Worm (Caenorhabditis elegans) whole organism, young adult: ENCODE measurements around the gene F09G2.8.

Experiments
- D2030.7 ChIP-seq: fragments of 200-800 bp; sonication (Bioruptor generic); IDR thresholded peaks from 2 replicates; pipeline ENCODE4 v1.3.6; 2022; ENCODE audit warnings: missing genetic modification reagents, missing genetic modification characterization, missing compliant biosample characterization
- F10E7.11 ChIP-seq: sonication (generic microtip); optimal IDR thresholded peaks from 2 replicates; lab custom pipeline; 2017; ENCODE audit warnings: mild to moderate bottlenecking, missing genetic modification characterization, moderate library complexity, missing compliant biosample characterization
- K11D2.4 ChIP-seq: fragments of 200-800 bp; sonication (Bioruptor generic); IDR thresholded peaks from 2 replicates; pipeline ENCODE4 v1.3.6; 2022; ENCODE audit warnings: missing genetic modification reagents, missing genetic modification characterization, missing compliant biosample characterization
- T07F8.4 ChIP-seq: sonication (generic microtip); optimal IDR thresholded peaks from 2 replicates; lab custom pipeline; 2016; ENCODE audit warnings: mild to moderate bottlenecking, missing genetic modification characterization, moderate library complexity, missing compliant biosample characterization
- aptf-2 ChIP-seq: fragments of 200-800 bp; sonication (Bioruptor generic); conservative IDR thresholded peaks from 2 replicates; pipeline ENCODE4 v1.3.6; 2022; ENCODE audit warnings: missing genetic modification reagents, missing genetic modification characterization, missing compliant biosample characterization
- athp-1 ChIP-seq: sonication (generic microtip); optimal IDR thresholded peaks from 2 replicates; lab custom pipeline; 2017; ENCODE audit warnings: mild to moderate bottlenecking, missing genetic modification characterization, missing compliant biosample characterization
- attf-3 ChIP-seq: fragments of 200-800 bp; sonication (Bioruptor generic); conservative IDR thresholded peaks from 2 replicates; pipeline ENCODE4 v1.3.6; 2022; ENCODE audit warnings: missing genetic modification reagents, missing genetic modification characterization, missing compliant biosample characterization
- attf-5 ChIP-seq: fragments of 200-800 bp; sonication (Bioruptor generic); optimal IDR thresholded peaks from 2 replicates; lab custom pipeline; 2018; ENCODE audit warnings: mild to moderate bottlenecking, missing genetic modification characterization, missing compliant biosample characterization
- cebp-2 ChIP-seq: fragments of 200-800 bp; sonication (Bioruptor generic); IDR thresholded peaks from 2 replicates; pipeline ENCODE4 v1.3.6; 2022; ENCODE audit warnings: missing genetic modification characterization, missing compliant biosample characterization
- chd-7 ChIP-seq: sonication (generic microtip); optimal IDR thresholded peaks from 2 replicates; lab custom pipeline; 2016; ENCODE audit warnings: mild to moderate bottlenecking, missing genetic modification characterization, moderate library complexity, missing compliant biosample characterization
- lin-54 ChIP-seq: fragments of 200-800 bp; sonication (Bioruptor generic); optimal IDR thresholded peaks from 2 replicates; lab custom pipeline; 2018; ENCODE audit warnings: mild to moderate bottlenecking, missing genetic modification characterization, missing compliant biosample characterization
- nfya-1 ChIP-seq: sonication (generic microtip); optimal IDR thresholded peaks from 2 replicates; lab custom pipeline; 2017; ENCODE audit warnings: antibody characterized with exemption, missing compliant biosample characterization, missing genetic modification characterization, borderline replicate concordance; ENCODE audit not compliant: insufficient read depth
- pha-4 ChIP-seq: fragments of 150-350 bp; sonication (generic microtip); optimal IDR thresholded peaks from 2 replicates; lab custom pipeline; 2014; ENCODE audit warnings: missing biosample characterization, missing genetic modification reagents, missing genetic modification characterization
- snpc-1.1 ChIP-seq: sonication (generic microtip); optimal IDR thresholded peaks from 2 replicates; lab custom pipeline; 2017; ENCODE audit warnings: missing genetic modification characterization, mild to moderate bottlenecking, missing compliant biosample characterization, antibody characterized with exemption, moderate library complexity, missing genotype, missing genetic modification reagents; ENCODE audit not compliant: insufficient read depth

ce11 chrV:7197036-7197435 lies 3.6 kb upstream of the F09G2.8 start:
- TF ChIP-seq attf-3 (GFP tag; lab: Robert Waterston, UW) (no peak), T07F8.4 (no peak), attf-5 (GFP tag; lab: Kevin White, UChicago) (no peak), D2030.7 (no peak; the same call in 1 of the 2 replicates), F10E7.11 (tag; lab: Kevin White, UChicago) (no peak), cebp-2 (GFP tag; lab: Robert Waterston, UW) (no peak), chd-7 (tag; lab: Kevin White, UChicago) (no peak), pha-4 (tag; lab: Kevin White, UChicago) (no peak), K11D2.4 (GFP tag; lab: Robert Waterston, UW) (no peak), athp-1 (tag; lab: Kevin White, UChicago) (no peak), nfya-1 (tag; lab: Kevin White, UChicago) (no peak), lin-54 (no peak), snpc-1.1 (tag; lab: Kevin White, UChicago) (no peak), aptf-2 (GFP tag; lab: Robert Waterston, UW) (no peak)
